Worm (Caenorhabditis elegans) whole organism, L1 larva: ENCODE data around the gene pod-1.

ENCODE experiments used
- C16A3.4 ChIP-seq: fragments of 150-350 bp; optimal IDR thresholded peaks from 2 replicates; lab custom pipeline; 2014; ENCODE audit warnings: missing biosample characterization, missing genetic modification characterization
- F16B12.6 ChIP-seq: fragments of 150-350 bp; optimal IDR thresholded peaks from 2 replicates; lab custom pipeline; 2014; ENCODE audit warnings: missing biosample characterization, missing genetic modification characterization
- blmp-1 ChIP-seq: fragments of 150-350 bp; optimal IDR thresholded peaks from 2 replicates; lab custom pipeline; 2014; ENCODE audit warnings: missing biosample characterization, missing genetic modification characterization
- ceh-63 ChIP-seq: fragments of 200-800 bp; sonication (Bioruptor generic); optimal IDR thresholded peaks from 2 replicates; lab custom pipeline; 2018; ENCODE audit warnings: mild to moderate bottlenecking, missing genetic modification characterization, missing compliant biosample characterization
- ceh-8 ChIP-seq: fragments of 200-800 bp; sonication (Bioruptor generic); optimal IDR thresholded peaks from 2 replicates; lab custom pipeline; 2018; ENCODE audit warnings: mild to moderate bottlenecking, missing genetic modification characterization, moderate library complexity, missing compliant biosample characterization
- ceh-82 ChIP-seq, 3 experiments: fragments of 150-350 bp in 1 of 3; sonication (generic microtip) in 2 of 3; optimal IDR thresholded peaks; 2 replicates each; lab custom pipeline; 2014 to 2017; ENCODE audit warnings: missing biosample characterization in 3 of 3, missing genetic modification characterization in 3 of 3
- ces-1 ChIP-seq: fragments of 150-350 bp; optimal IDR thresholded peaks from 2 replicates; lab custom pipeline; 2014; ENCODE audit warnings: missing biosample characterization, missing genetic modification reagents, missing genetic modification characterization
- dpl-1 ChIP-seq, 3 experiments: fragments of 150-350 bp in 2 of 3; sonication (generic microtip) in 1 of 3; optimal IDR thresholded peaks; 2 replicates each; lab custom pipeline; 2014 to 2017; ENCODE audit warnings: missing biosample characterization in 3 of 3, missing genetic modification characterization in 3 of 3, missing genetic modification reagents in 3 of 3
- dsc-1 ChIP-seq: sonication (generic microtip); optimal IDR thresholded peaks from 2 replicates; lab custom pipeline; 2016; ENCODE audit warnings: mild to moderate bottlenecking, missing genetic modification characterization, missing compliant biosample characterization
- efl-1 ChIP-seq, 4 experiments: fragments of 150-350 bp; optimal IDR thresholded peaks in 3 of 4; peaks in 1 of 4; 1 replicate in 1 of 4; 2 replicates in 3 of 4; lab custom pipeline; 2014; ENCODE audit warnings: missing biosample characterization in 2 of 4, missing genetic modification characterization in 2 of 4, missing genetic modification reagents in 2 of 4
- elt-2 ChIP-seq: sonication (generic microtip); optimal IDR thresholded peaks from 2 replicates; lab custom pipeline; 2016; ENCODE audit warnings: missing genetic modification characterization, mild to moderate bottlenecking, inconsistent platforms, missing compliant biosample characterization, missing genetic modification reagents
- elt-3 ChIP-seq, 6 experiments: fragments of 150-350 bp in 1 of 6; sonication (generic microtip); optimal IDR thresholded peaks; 2 replicates each; lab custom pipeline; 2017 to 2018; ENCODE audit warnings: missing biosample characterization in 6 of 6, missing genetic modification characterization in 6 of 6, inconsistent platforms in 1 of 6
- fkh-10 ChIP-seq: sonication (generic microtip); optimal IDR thresholded peaks from 2 replicates; lab custom pipeline; 2017; ENCODE audit warnings: missing biosample characterization, missing genetic modification reagents, missing genetic modification characterization
- fkh-8 ChIP-seq: sonication (generic microtip); optimal IDR thresholded peaks from 2 replicates; lab custom pipeline; 2016; ENCODE audit warnings: mild to moderate bottlenecking, missing genetic modification characterization, missing compliant biosample characterization
- fos-1 ChIP-seq: fragments of 150-350 bp; optimal IDR thresholded peaks from 2 replicates; lab custom pipeline; 2014; ENCODE audit warnings: missing biosample characterization, missing genetic modification characterization
- hlh-17 ChIP-seq: fragments of 200-800 bp; sonication (Bioruptor generic); optimal IDR thresholded peaks from 2 replicates; lab custom pipeline; 2018; ENCODE audit warnings: missing genetic modification characterization, mild to moderate bottlenecking, missing compliant biosample characterization, moderate library complexity, borderline replicate concordance
- irx-1 ChIP-seq: sonication (generic microtip); optimal IDR thresholded peaks from 2 replicates; lab custom pipeline; 2016; ENCODE audit warnings: missing genetic modification characterization, missing compliant biosample characterization
- isw-1 ChIP-seq: fragments of 200-800 bp; sonication (Bioruptor generic); IDR thresholded peaks from 2 replicates; pipeline ENCODE4 v1.3.6; 2022; ENCODE audit warnings: missing genetic modification characterization, missing compliant biosample characterization
- jun-1 ChIP-seq: fragments of 150-350 bp; optimal IDR thresholded peaks from 2 replicates; lab custom pipeline; 2014; ENCODE audit warnings: missing biosample characterization, missing genetic modification reagents, missing genetic modification characterization
- lin-13 ChIP-seq: fragments of 150-350 bp; optimal IDR thresholded peaks from 2 replicates; lab custom pipeline; 2014; ENCODE audit warnings: missing biosample characterization, missing genetic modification reagents, missing genetic modification characterization
- lin-14 ChIP-seq: fragments of 200-800 bp; sonication (Bioruptor generic); optimal IDR thresholded peaks from 2 replicates; lab custom pipeline; 2018; ENCODE audit warnings: mild to moderate bottlenecking, missing genetic modification characterization, moderate library complexity, missing compliant biosample characterization
- lin-15B ChIP-seq: fragments of 150-350 bp; sonication (generic microtip); optimal IDR thresholded peaks from 3 replicates; lab custom pipeline; 2014; ENCODE audit warnings: missing biosample characterization, missing genetic modification characterization
- lin-35 ChIP-seq, 2 experiments: fragments of 150-350 bp; optimal IDR thresholded peaks; 2 replicates each; lab custom pipeline; 2014; ENCODE audit warnings: missing biosample characterization in 2 of 2, missing genetic modification characterization in 2 of 2, missing genetic modification reagents in 2 of 2
- lin-39 ChIP-seq: fragments of 150-350 bp; optimal IDR thresholded peaks from 2 replicates; lab custom pipeline; 2014; ENCODE audit warnings: missing biosample characterization, missing genetic modification reagents, missing genetic modification characterization
- lsy-2 ChIP-seq, 2 experiments: fragments of 150-350 bp; optimal IDR thresholded peaks; 2 replicates each; lab custom pipeline; 2014; ENCODE audit warnings: missing biosample characterization in 2 of 2, missing genetic modification characterization in 2 of 2
- mab-9 ChIP-seq: fragments of 200-800 bp; sonication (Bioruptor generic); IDR thresholded peaks from 2 replicates; pipeline ENCODE4 v1.3.6; 2022; ENCODE audit warnings: missing genetic modification reagents, missing genetic modification characterization, missing compliant biosample characterization
- mdl-1 ChIP-seq, 2 experiments: fragments of 150-350 bp; optimal IDR thresholded peaks; 2 replicates each; lab custom pipeline; 2014 to 2017; ENCODE audit warnings: missing biosample characterization in 2 of 2, missing genetic modification characterization in 2 of 2, inconsistent platforms in 1 of 2
- mep-1 ChIP-seq: fragments of 150-350 bp; optimal IDR thresholded peaks from 2 replicates; lab custom pipeline; 2014; ENCODE audit warnings: missing biosample characterization, missing genetic modification characterization
- nhr-19 ChIP-seq: fragments of 200-800 bp; sonication (Bioruptor generic); conservative IDR thresholded peaks from 2 replicates; pipeline ENCODE4 v1.3.6; 2022; ENCODE audit warnings: missing genetic modification characterization, missing compliant biosample characterization
- nhr-20 ChIP-seq: sonication (generic microtip); optimal IDR thresholded peaks from 2 replicates; lab custom pipeline; 2016; ENCODE audit warnings: mild to moderate bottlenecking, missing genetic modification characterization, missing compliant biosample characterization
- nhr-47 ChIP-seq: sonication (generic microtip); optimal IDR thresholded peaks from 2 replicates; lab custom pipeline; 2016; ENCODE audit warnings: mild to moderate bottlenecking, missing genetic modification characterization, moderate library complexity, missing compliant biosample characterization
- nhr-71 ChIP-seq: sonication (generic microtip); optimal IDR thresholded peaks from 2 replicates; lab custom pipeline; 2016; ENCODE audit warnings: mild to moderate bottlenecking, missing genetic modification characterization, moderate library complexity, missing compliant biosample characterization
- nhr-84 ChIP-seq: sonication (generic microtip); optimal IDR thresholded peaks from 2 replicates; lab custom pipeline; 2017; ENCODE audit warnings: missing biosample characterization, missing genetic modification characterization
- nhr-90 ChIP-seq: sonication (generic microtip); optimal IDR thresholded peaks from 2 replicates; lab custom pipeline; 2016; ENCODE audit warnings: mild to moderate bottlenecking, missing genetic modification characterization, missing compliant biosample characterization; ENCODE audit not compliant: poor library complexity
- pag-3 ChIP-seq: sonication (generic microtip); optimal IDR thresholded peaks from 2 replicates; lab custom pipeline; 2017; ENCODE audit warnings: missing genetic modification characterization, mild to moderate bottlenecking, missing compliant biosample characterization, antibody characterized with exemption, borderline replicate concordance; ENCODE audit not compliant: insufficient read depth
- pqm-1 ChIP-seq: sonication (generic microtip); optimal IDR thresholded peaks from 3 replicates; lab custom pipeline; 2017; ENCODE audit warnings: missing biosample characterization, missing genetic modification characterization
- rnt-1 ChIP-seq: sonication (generic microtip); optimal IDR thresholded peaks from 2 replicates; lab custom pipeline; 2016; ENCODE audit warnings: mild to moderate bottlenecking, missing genetic modification characterization, moderate library complexity, missing compliant biosample characterization
- skn-1 ChIP-seq: fragments of 150-350 bp; optimal IDR thresholded peaks from 2 replicates; lab custom pipeline; 2014; ENCODE audit warnings: missing biosample characterization, missing genetic modification characterization
- snpc-4 ChIP-seq: fragments of 150-350 bp; optimal IDR thresholded peaks from 2 replicates; lab custom pipeline; 2014; ENCODE audit warnings: missing biosample characterization, missing genetic modification characterization
- snu-23 ChIP-seq: sonication (generic microtip); optimal IDR thresholded peaks from 2 replicates; lab custom pipeline; 2016; ENCODE audit warnings: missing genetic modification characterization, missing compliant biosample characterization
- sox-4 ChIP-seq: sonication (generic microtip); optimal IDR thresholded peaks from 2 replicates; lab custom pipeline; 2016; ENCODE audit warnings: missing genetic modification characterization, missing compliant biosample characterization
- sup-37 ChIP-seq: fragments of 200-800 bp; sonication (Bioruptor generic); optimal IDR thresholded peaks from 2 replicates; lab custom pipeline; 2018; ENCODE audit warnings: mild to moderate bottlenecking, missing genetic modification characterization, missing compliant biosample characterization
- swsn-7 ChIP-seq: sonication (generic microtip); optimal IDR thresholded peaks from 2 replicates; lab custom pipeline; 2016; ENCODE audit warnings: missing genetic modification characterization, missing compliant biosample characterization
- tbx-2 ChIP-seq: sonication (generic microtip); optimal IDR thresholded peaks from 2 replicates; lab custom pipeline; 2016; ENCODE audit warnings: missing genetic modification characterization, missing compliant biosample characterization
- unc-130 ChIP-seq: fragments of 150-350 bp; optimal IDR thresholded peaks from 2 replicates; lab custom pipeline; 2017; ENCODE audit warnings: missing biosample characterization, missing genetic modification characterization, inconsistent platforms
- unc-62 ChIP-seq: fragments of 150-350 bp; optimal IDR thresholded peaks from 2 replicates; lab custom pipeline; 2014; ENCODE audit warnings: missing biosample characterization, missing genetic modification reagents, missing genetic modification characterization
- unc-86 ChIP-seq: sonication (generic microtip); optimal IDR thresholded peaks from 2 replicates; lab custom pipeline; 2016; ENCODE audit warnings: missing genetic modification characterization, missing compliant biosample characterization
- vab-15 ChIP-seq: sonication (generic microtip); optimal IDR thresholded peaks from 2 replicates; lab custom pipeline; 2017; ENCODE audit warnings: missing genotype, mild to moderate bottlenecking, missing genetic modification characterization, missing compliant biosample characterization
- xbp-1 ChIP-seq: sonication (generic microtip); optimal IDR thresholded peaks from 2 replicates; lab custom pipeline; 2016; ENCODE audit warnings: missing genetic modification characterization, missing compliant biosample characterization

pod-1 gene

ce11 chrIII:13530017-13530416 is 6.1 kb upstream of the pod-1 start:
- TF ChIP-seq unc-62 (GFP tag; lab: Kevin White, UChicago) = no peak
- peak; percentile 20 for TF ChIP-seq irx-1 (tag; lab: Kevin White, UChicago)
- peak; percentile 63 for TF ChIP-seq dsc-1 (tag; lab: Kevin White, UChicago)
- TF ChIP-seq sox-4 = no peak
- peak; percentile 79 to 87 (median 85) for TF ChIP-seq dpl-1 (GFP tag; optimal IDR thresholded peaks at IDR 0.05; lab: Kevin White, UChicago)
- TF ChIP-seq C16A3.4 (tag; lab: Kevin White, UChicago) = peak; percentile 65
- no peak for TF ChIP-seq ceh-63
- TF ChIP-seq mep-1 (tag; lab: Kevin White, UChicago) = peak; percentile 74
- TF ChIP-seq lin-13 (GFP tag; lab: Kevin White, UChicago) = peak; percentile 50
- TF ChIP-seq nhr-47 = peak; percentile 80
- TF ChIP-seq hlh-17 (GFP tag; lab: Kevin White, UChicago) = no peak
- TF ChIP-seq fkh-10 = peak; percentile 16
- no peak for TF ChIP-seq ces-1 (GFP tag; lab: Kevin White, UChicago)
- TF ChIP-seq sup-37 (GFP tag; lab: Kevin White, UChicago) = no peak
- peak; percentile 62 for TF ChIP-seq fkh-8
- peak; percentile 49 for TF ChIP-seq nhr-90 (tag; lab: Kevin White, UChicago)
- TF ChIP-seq pag-3 (tag; lab: Kevin White, UChicago) = no peak
- peak; percentile 71 to 79 for TF ChIP-seq lsy-2 (tag; optimal IDR thresholded peaks at IDR 0.05; lab: Kevin White, UChicago)
- peak; percentile 82 to 92 for TF ChIP-seq lin-35 (GFP tag; optimal IDR thresholded peaks at IDR 0.05; lab: Kevin White, UChicago)
- TF ChIP-seq tbx-2 (tag; lab: Kevin White, UChicago) = peak; percentile 52
- TF ChIP-seq swsn-7 (tag; lab: Kevin White, UChicago) = peak; percentile 67
- TF ChIP-seq lin-39 (tag; lab: Kevin White, UChicago) = peak; percentile 23
- peak; percentile 77 for TF ChIP-seq unc-130 (tag; lab: Kevin White, UChicago)
- peak; percentile 51 for TF ChIP-seq xbp-1 (tag; lab: Kevin White, UChicago)
- peak; percentile 78 for TF ChIP-seq lin-14 (GFP tag; lab: Kevin White, UChicago)
- peak; percentile 98 for TF ChIP-seq blmp-1 (tag; lab: Kevin White, UChicago)
- peak; percentile 42 for TF ChIP-seq isw-1
- peak; percentile 9 for TF ChIP-seq fos-1 (tag; lab: Kevin White, UChicago)
- no peak for TF ChIP-seq nhr-84 (tag; lab: Kevin White, UChicago)
- no peak for TF ChIP-seq snpc-4 (tag; lab: Kevin White, UChicago)
- TF ChIP-seq ceh-8 (GFP tag; lab: Kevin White, UChicago) = no peak
- TF ChIP-seq nhr-71 = peak; percentile 79
- TF ChIP-seq vab-15 = peak; percentile 57
- TF ChIP-seq mdl-1 (tag; optimal IDR thresholded peaks at IDR 0.05; lab: Kevin White, UChicago) = peak in 1 of 2 experiments; percentile 38
- TF ChIP-seq nhr-19 = peak; percentile 60
- peak; percentile 87 to 89 for TF ChIP-seq efl-1 (optimal IDR thresholded peaks at IDR 0.05; lab: Kevin White, UChicago)
- peak; percentile 87 to 98 for TF ChIP-seq efl-1 (GFP tag; optimal IDR thresholded peaks at IDR 0.05 in 1 of 2; lab: Kevin White, UChicago)
- peak; percentile 74 for TF ChIP-seq snu-23 (GFP tag; lab: Kevin White, UChicago)
- TF ChIP-seq rnt-1 (tag; lab: Kevin White, UChicago) = peak; percentile 72
- TF ChIP-seq pqm-1 = no peak
- 0 out of 2 replicates have a peak, but pooled peaks have one; percentile 33 for TF ChIP-seq mab-9
- peak; percentile 62 for TF ChIP-seq nhr-20
- TF ChIP-seq ceh-82 (tag; optimal IDR thresholded peaks at IDR 0.05; lab: Kevin White, UChicago) = peak; percentile 62 to 87 (median 70)
- peak; percentile 58 for TF ChIP-seq unc-86 (tag; lab: Kevin White, UChicago)
- peak; percentile 62 for TF ChIP-seq skn-1
- no peak for TF ChIP-seq elt-2 (tag; lab: Kevin White, UChicago)
- peak; percentile 51 for TF ChIP-seq F16B12.6
- peak; percentile 63 for TF ChIP-seq jun-1 (tag; lab: Kevin White, UChicago)
- peak; percentile 60 for TF ChIP-seq lin-15B (tag; lab: Kevin White, UChicago)
- peak in 1 of 6 experiments; percentile 12 for TF ChIP-seq elt-3 (tag; optimal IDR thresholded peaks at IDR 0.05; lab: Kevin White, UChicago)
